Fruit fly (Drosophila melanogaster): ENCODE results near the gene Klp31E.

The Klp31E gene

dm6 chr2L:10442048-10442790 lies 28.4 kb downstream of the Klp31E start, which contains the start of gene loh (continued):
- TF ChIP-seq Awh (GFP tag; IDR thresholded peaks at IDR 0.05) (no peak), CG18764 (GFP tag; optimal IDR thresholded peaks at IDR 0.05) (no peak), Mrtf (GFP tag; IDR thresholded peaks at IDR 0.05) (no peak), CG3726 (GFP tag; IDR thresholded peaks at IDR 0.05) (no peak), cad (GFP tag; optimal IDR thresholded peaks at IDR 0.05) (no peak), Ravus (GFP tag; IDR thresholded peaks at IDR 0.05) (no peak), usp (GFP tag; optimal IDR thresholded peaks at IDR 0.05) (no peak), CG31224 (GFP tag; IDR thresholded peaks at IDR 0.05) (no peak), Usf (GFP tag; optimal IDR thresholded peaks at IDR 0.05) (peak; percentile 3), D19B (GFP tag; optimal IDR thresholded peaks at IDR 0.05) (peak; percentile 36), Spps (tag; optimal IDR thresholded peaks at IDR 0.05) (peak; percentile 38), dmrt99B (tag; optimal IDR thresholded peaks at IDR 0.05) (peak; percentile 64), CG8924 (tag; optimal IDR thresholded peaks at IDR 0.05) (peak; percentile 77), sc (optimal IDR thresholded peaks at IDR 0.05) (no peak), sc (GFP tag; optimal IDR thresholded peaks at IDR 0.05) (peak; percentile 44), Hmr (GFP tag; optimal IDR thresholded peaks at IDR 0.05) (no peak), hkb (optimal IDR thresholded peaks at IDR 0.05) (no peak), hkb (GFP tag; IDR thresholded peaks at IDR 0.05) (peak; percentile 50; the same call in 1 of the 2 replicates), ro (GFP tag; IDR thresholded peaks at IDR 0.05) (0 out of 2 replicates have a peak, but pooled peaks have one; percentile 15), fu2 (GFP tag; optimal IDR thresholded peaks at IDR 0.05) (no peak), gfzf (GFP tag; optimal IDR thresholded peaks at IDR 0.05) (no peak), CG10209 (GFP tag; optimal IDR thresholded peaks at IDR 0.05) (peak; percentile 67), CG15601 (tag; optimal IDR thresholded peaks at IDR 0.05) (peak; percentile 56), lov (optimal IDR thresholded peaks at IDR 0.05) (no peak), lov (GFP tag; IDR thresholded peaks at IDR 0.05) (0 out of 3 replicates have a peak, but pooled peaks have one; percentile 15), CG30403 (GFP tag; optimal IDR thresholded peaks at IDR 0.05) (peak; percentile 62), zfh2 (GFP tag; optimal IDR thresholded peaks at IDR 0.05) (no peak), CoRest (tag; optimal IDR thresholded peaks at IDR 0.05) (peak; percentile 73), CG4707 (GFP tag; optimal IDR thresholded peaks at IDR 0.05) (no peak), tx (GFP tag; optimal IDR thresholded peaks at IDR 0.05) (no peak), CG13296 (GFP tag; optimal IDR thresholded peaks at IDR 0.05) (peak; percentile 9), CG6654 (GFP tag; optimal IDR thresholded peaks at IDR 0.05) (no peak), Side (GFP tag; optimal IDR thresholded peaks at IDR 0.05) (no peak), Hsf (GFP tag; optimal IDR thresholded peaks at IDR 0.05) (peak; percentile 27), C15 (GFP tag; IDR thresholded peaks at IDR 0.05) (no peak), ci (GFP tag; IDR thresholded peaks at IDR 0.05) (peak; percentile 65; the same call in 2 of the 3 replicates), scrt (GFP tag; optimal IDR thresholded peaks at IDR 0.05) (no peak), CG12104 (GFP tag; optimal IDR thresholded peaks at IDR 0.05) (peak; percentile 49), CG8388 (GFP tag; optimal IDR thresholded peaks at IDR 0.05) (peak; percentile 51), eve (GFP tag; optimal IDR thresholded peaks at IDR 0.05) (peak in 1 of 2 experiments; percentile 84), Oli (tag; optimal IDR thresholded peaks at IDR 0.05) (peak; percentile 74), CG8478 (optimal IDR thresholded peaks at IDR 0.05) (no peak), CG11456 (GFP tag; IDR thresholded peaks at IDR 0.05) (no peak), CG8359 (GFP tag; optimal IDR thresholded peaks at IDR 0.05; ENCODE audit: borderline replicate concordance) (peak; percentile 49), CG9797 (GFP tag; optimal IDR thresholded peaks at IDR 0.05) (no peak), CG2120 (GFP tag; optimal IDR thresholded peaks at IDR 0.05) (peak; percentile 6), Doc3 (GFP tag; IDR thresholded peaks at IDR 0.05; ENCODE audit: partially characterized antibody) (no peak), E2f2 (GFP tag; IDR thresholded peaks at IDR 0.05) (peak; percentile 30; the same call in 1 of the 2 replicates), CG30020 (tag; optimal IDR thresholded peaks at IDR 0.05) (peak; percentile 38), Fer2 (tag; optimal IDR thresholded peaks at IDR 0.05) (peak; percentile 2), CG34422 (GFP tag; IDR thresholded peaks at IDR 0.05) (no peak)

Data from whole organism, embryonic.